Worm (Caenorhabditis elegans) whole organism, L1 larva: ENCODE results near the gene rde-11.

Experiments
- C34B4.2 ChIP-seq: sonication (generic microtip); optimal IDR thresholded peaks from 2 replicates; lab custom pipeline; 2017; ENCODE audit warnings: mild to moderate bottlenecking, missing genetic modification characterization, missing compliant biosample characterization
- ceh-63 ChIP-seq: fragments of 200-800 bp; sonication (Bioruptor generic); optimal IDR thresholded peaks from 2 replicates; lab custom pipeline; 2018; ENCODE audit warnings: mild to moderate bottlenecking, missing genetic modification characterization, missing compliant biosample characterization
- ceh-82 ChIP-seq, 3 experiments: fragments of 150-350 bp in 1 of 3; sonication (generic microtip) in 2 of 3; optimal IDR thresholded peaks; 2 replicates each; lab custom pipeline; 2014 to 2017; ENCODE audit warnings: missing biosample characterization in 3 of 3, missing genetic modification characterization in 3 of 3
- ces-1 ChIP-seq: fragments of 150-350 bp; optimal IDR thresholded peaks from 2 replicates; lab custom pipeline; 2014; ENCODE audit warnings: missing biosample characterization, missing genetic modification reagents, missing genetic modification characterization
- dsc-1 ChIP-seq: sonication (generic microtip); optimal IDR thresholded peaks from 2 replicates; lab custom pipeline; 2016; ENCODE audit warnings: mild to moderate bottlenecking, missing genetic modification characterization, missing compliant biosample characterization
- egl-27 ChIP-seq, 2 experiments: fragments of 150-350 bp in 1 of 2; sonication (generic microtip); optimal IDR thresholded peaks; 3 replicates each; lab custom pipeline; 2017 to 2018; ENCODE audit warnings: missing biosample characterization in 2 of 2, missing genetic modification characterization in 2 of 2, missing genetic modification reagents in 2 of 2
- elt-2 ChIP-seq: sonication (generic microtip); optimal IDR thresholded peaks from 2 replicates; lab custom pipeline; 2016; ENCODE audit warnings: missing genetic modification characterization, mild to moderate bottlenecking, inconsistent platforms, missing compliant biosample characterization, missing genetic modification reagents
- elt-3 ChIP-seq, 6 experiments: fragments of 150-350 bp in 1 of 6; sonication (generic microtip); optimal IDR thresholded peaks; 2 replicates each; lab custom pipeline; 2017 to 2018; ENCODE audit warnings: missing biosample characterization in 6 of 6, missing genetic modification characterization in 6 of 6, inconsistent platforms in 1 of 6
- ets-5 ChIP-seq: fragments of 200-800 bp; sonication (Bioruptor generic); IDR thresholded peaks from 2 replicates; pipeline ENCODE4 v1.3.6; 2022; ENCODE audit warnings: missing genetic modification characterization, missing compliant biosample characterization
- hlh-17 ChIP-seq: fragments of 200-800 bp; sonication (Bioruptor generic); optimal IDR thresholded peaks from 2 replicates; lab custom pipeline; 2018; ENCODE audit warnings: missing genetic modification characterization, mild to moderate bottlenecking, missing compliant biosample characterization, moderate library complexity, borderline replicate concordance
- isw-1 ChIP-seq: fragments of 200-800 bp; sonication (Bioruptor generic); IDR thresholded peaks from 2 replicates; pipeline ENCODE4 v1.3.6; 2022; ENCODE audit warnings: missing genetic modification characterization, missing compliant biosample characterization
- lin-13 ChIP-seq: fragments of 150-350 bp; optimal IDR thresholded peaks from 2 replicates; lab custom pipeline; 2014; ENCODE audit warnings: missing biosample characterization, missing genetic modification reagents, missing genetic modification characterization
- lin-14 ChIP-seq: fragments of 200-800 bp; sonication (Bioruptor generic); optimal IDR thresholded peaks from 2 replicates; lab custom pipeline; 2018; ENCODE audit warnings: mild to moderate bottlenecking, missing genetic modification characterization, moderate library complexity, missing compliant biosample characterization
- lin-35 ChIP-seq, 2 experiments: fragments of 150-350 bp; optimal IDR thresholded peaks; 2 replicates each; lab custom pipeline; 2014; ENCODE audit warnings: missing biosample characterization in 2 of 2, missing genetic modification characterization in 2 of 2, missing genetic modification reagents in 2 of 2
- lsy-2 ChIP-seq, 2 experiments: fragments of 150-350 bp; optimal IDR thresholded peaks; 2 replicates each; lab custom pipeline; 2014; ENCODE audit warnings: missing biosample characterization in 2 of 2, missing genetic modification characterization in 2 of 2
- mab-9 ChIP-seq: fragments of 200-800 bp; sonication (Bioruptor generic); IDR thresholded peaks from 2 replicates; pipeline ENCODE4 v1.3.6; 2022; ENCODE audit warnings: missing genetic modification reagents, missing genetic modification characterization, missing compliant biosample characterization
- nhr-11 ChIP-seq: fragments of 150-350 bp; optimal IDR thresholded peaks from 2 replicates; lab custom pipeline; 2014; ENCODE audit warnings: missing biosample characterization, missing genetic modification characterization
- nhr-12 ChIP-seq: sonication (generic microtip); optimal IDR thresholded peaks from 2 replicates; lab custom pipeline; 2017; ENCODE audit warnings: missing biosample characterization, missing genetic modification characterization
- nhr-19 ChIP-seq: fragments of 200-800 bp; sonication (Bioruptor generic); conservative IDR thresholded peaks from 2 replicates; pipeline ENCODE4 v1.3.6; 2022; ENCODE audit warnings: missing genetic modification characterization, missing compliant biosample characterization
- nhr-237 ChIP-seq: fragments of 150-350 bp; optimal IDR thresholded peaks from 2 replicates; lab custom pipeline; 2014; ENCODE audit warnings: missing biosample characterization, missing genetic modification characterization
- nhr-47 ChIP-seq: sonication (generic microtip); optimal IDR thresholded peaks from 2 replicates; lab custom pipeline; 2016; ENCODE audit warnings: mild to moderate bottlenecking, missing genetic modification characterization, moderate library complexity, missing compliant biosample characterization
- nhr-76 ChIP-seq: sonication (generic microtip); optimal IDR thresholded peaks from 2 replicates; lab custom pipeline; 2017; ENCODE audit warnings: missing biosample characterization, missing genetic modification characterization
- nhr-77 ChIP-seq: fragments of 150-350 bp; optimal IDR thresholded peaks from 2 replicates; lab custom pipeline; 2014; ENCODE audit warnings: missing biosample characterization, missing genetic modification characterization
- nhr-85 ChIP-seq: sonication (generic microtip); peaks from one replicate; lab custom pipeline; 2016; ENCODE audit warnings: missing genetic modification characterization, inconsistent platforms, missing compliant biosample characterization
- nhr-90 ChIP-seq: sonication (generic microtip); optimal IDR thresholded peaks from 2 replicates; lab custom pipeline; 2016; ENCODE audit warnings: mild to moderate bottlenecking, missing genetic modification characterization, missing compliant biosample characterization; ENCODE audit not compliant: poor library complexity
- pqm-1 ChIP-seq: sonication (generic microtip); optimal IDR thresholded peaks from 3 replicates; lab custom pipeline; 2017; ENCODE audit warnings: missing biosample characterization, missing genetic modification characterization
- skn-1 ChIP-seq: fragments of 150-350 bp; optimal IDR thresholded peaks from 2 replicates; lab custom pipeline; 2014; ENCODE audit warnings: missing biosample characterization, missing genetic modification characterization
- snpc-4 ChIP-seq: fragments of 150-350 bp; optimal IDR thresholded peaks from 2 replicates; lab custom pipeline; 2014; ENCODE audit warnings: missing biosample characterization, missing genetic modification characterization
- sox-4 ChIP-seq: sonication (generic microtip); optimal IDR thresholded peaks from 2 replicates; lab custom pipeline; 2016; ENCODE audit warnings: missing genetic modification characterization, missing compliant biosample characterization
- sup-37 ChIP-seq: fragments of 200-800 bp; sonication (Bioruptor generic); optimal IDR thresholded peaks from 2 replicates; lab custom pipeline; 2018; ENCODE audit warnings: mild to moderate bottlenecking, missing genetic modification characterization, missing compliant biosample characterization
- swsn-7 ChIP-seq: sonication (generic microtip); optimal IDR thresholded peaks from 2 replicates; lab custom pipeline; 2016; ENCODE audit warnings: missing genetic modification characterization, missing compliant biosample characterization
- tbx-2 ChIP-seq: sonication (generic microtip); optimal IDR thresholded peaks from 2 replicates; lab custom pipeline; 2016; ENCODE audit warnings: missing genetic modification characterization, missing compliant biosample characterization
- unc-62 ChIP-seq: fragments of 150-350 bp; optimal IDR thresholded peaks from 2 replicates; lab custom pipeline; 2014; ENCODE audit warnings: missing biosample characterization, missing genetic modification reagents, missing genetic modification characterization
- unc-98 ChIP-seq: fragments of 200-800 bp; sonication (Bioruptor generic); IDR thresholded peaks from 2 replicates; pipeline ENCODE4 v1.3.6; 2022; ENCODE audit warnings: missing genetic modification characterization, missing compliant biosample characterization
- vab-15 ChIP-seq: sonication (generic microtip); optimal IDR thresholded peaks from 2 replicates; lab custom pipeline; 2017; ENCODE audit warnings: missing genotype, mild to moderate bottlenecking, missing genetic modification characterization, missing compliant biosample characterization
- zag-1 ChIP-seq: fragments of 150-350 bp; optimal IDR thresholded peaks from 2 replicates; lab custom pipeline; 2014; ENCODE audit warnings: missing biosample characterization, missing genetic modification characterization
- zip-4 ChIP-seq: fragments of 200-800 bp; sonication (Bioruptor generic); optimal IDR thresholded peaks from 2 replicates; lab custom pipeline; 2018; ENCODE audit warnings: mild to moderate bottlenecking, missing genetic modification characterization, moderate library complexity, missing compliant biosample characterization

rde-11 gene

ce11 chrIV:13066044-13066443 is 39.0 kb upstream of the rde-11 start:
- TF ChIP-seq nhr-11 (tag; lab: Kevin White, UChicago) (no peak), mab-9 (GFP tag; lab: Robert Waterston, UW) (no peak)

- TF ChIP-seq egl-27 (tag; optimal IDR thresholded peaks at IDR 0.05; lab: Kevin White, UChicago) (no peak), unc-62 (GFP tag; lab: Kevin White, UChicago) (no peak), sup-37 (GFP tag; lab: Kevin White, UChicago) (no peak), dsc-1 (no peak), unc-98 (no peak), elt-3 (tag; optimal IDR thresholded peaks at IDR 0.05; lab: Kevin White, UChicago) (no peak), nhr-85 (no peak), lsy-2 (tag; optimal IDR thresholded peaks at IDR 0.05; lab: Kevin White, UChicago) (no peak), swsn-7 (no peak), nhr-12 (tag; lab: Kevin White, UChicago) (no peak), ceh-82 (tag; optimal IDR thresholded peaks at IDR 0.05; lab: Kevin White, UChicago) (no peak), zip-4 (GFP tag; lab: Kevin White, UChicago) (no peak)
These were observed 37.8 kb upstream of the rde-11 start, which contains the start of gene col-131 for ce11 chrIV:13067200-13067599. Gene col-131 (minus strand): TSS chrIV:13067300.

ce11 chrIV:13068451-13068850 is 36.5 kb upstream of the rde-11 start, which contains the start of gene scl-6:
Gene scl-6 (plus strand): TSS chrIV:13068751.
- TF ChIP-seq ceh-63: no peak
- no peak for TF ChIP-seq elt-2
- TF ChIP-seq nhr-47: no peak
- TF ChIP-seq C34B4.2 (tag; lab: Kevin White, UChicago): no peak
- TF ChIP-seq vab-15 (tag; lab: Kevin White, UChicago): no peak
- TF ChIP-seq ces-1 (GFP tag; lab: Kevin White, UChicago): no peak

- TF ChIP-seq ceh-82 (tag; optimal IDR thresholded peaks at IDR 0.05; lab: Kevin White, UChicago): no peak
- TF ChIP-seq lin-35 (GFP tag; optimal IDR thresholded peaks at IDR 0.05; lab: Kevin White, UChicago): no peak
- no peak for TF ChIP-seq lin-13 (GFP tag; lab: Kevin White, UChicago)
- TF ChIP-seq snpc-4: no peak
- TF ChIP-seq lin-14 (GFP tag; lab: Kevin White, UChicago): no peak
- no peak for TF ChIP-seq sup-37 (GFP tag; lab: Kevin White, UChicago)
- no peak for TF ChIP-seq tbx-2 (tag; lab: Kevin White, UChicago)
- no peak for TF ChIP-seq nhr-12 (tag; lab: Kevin White, UChicago)
- no peak for TF ChIP-seq pqm-1 (tag; lab: Kevin White, UChicago)
- no peak for TF ChIP-seq hlh-17 (GFP tag; lab: Kevin White, UChicago)
- TF ChIP-seq elt-3 (tag; optimal IDR thresholded peaks at IDR 0.05; lab: Kevin White, UChicago): no peak
- no peak for TF ChIP-seq lsy-2 (tag; optimal IDR thresholded peaks at IDR 0.05; lab: Kevin White, UChicago)
- no peak for TF ChIP-seq sox-4 (tag; lab: Kevin White, UChicago)
- no peak for TF ChIP-seq nhr-19
- no peak for TF ChIP-seq nhr-90
- no peak for TF ChIP-seq nhr-237 (tag; lab: Kevin White, UChicago)
- TF ChIP-seq C34B4.2 (tag; lab: Kevin White, UChicago): no peak
- no peak for TF ChIP-seq zag-1 (tag; lab: Kevin White, UChicago)
- no peak for TF ChIP-seq nhr-76 (tag; lab: Kevin White, UChicago)
- no peak for TF ChIP-seq nhr-85
These were observed 34.9 kb upstream of the rde-11 start, which contains the start of gene scl-7 for ce11 chrIV:13070142-13070541. Gene scl-7 (plus strand): TSS chrIV:13070442.

- TF ChIP-seq nhr-77 (tag; lab: Kevin White, UChicago): no peak
- TF ChIP-seq mab-9 (GFP tag; lab: Robert Waterston, UW): no peak
- TF ChIP-seq nhr-76 (tag; lab: Kevin White, UChicago): no peak
- no peak for TF ChIP-seq unc-98
- no peak for TF ChIP-seq sup-37 (GFP tag; lab: Kevin White, UChicago)
- TF ChIP-seq ets-5 (GFP tag; lab: Robert Waterston, UW): no peak
- TF ChIP-seq lin-13 (GFP tag; lab: Kevin White, UChicago): no peak
- no peak for TF ChIP-seq skn-1 (tag; lab: Kevin White, UChicago)
- no peak for TF ChIP-seq isw-1
These were observed 33.6 kb upstream of the rde-11 start, which contains the start of gene scl-8 for ce11 chrIV:13071445-13071844. Gene scl-8 (plus strand): TSS chrIV:13071745.
